Fruit fly (Drosophila melanogaster) whole organism, embryonic: ENCODE measurements around the gene Dlip1.

Source experiments
- Atf3 ChIP-seq: fragments of 200-800 bp; sonication (Bioruptor generic); optimal IDR thresholded peaks from 3 replicates; lab custom pipeline; 2016; ENCODE audit warnings: missing biosample characterization, missing genetic modification characterization
- CG10366 ChIP-seq: fragments of 200-800 bp; sonication (Bioruptor generic); IDR thresholded peaks from 2 replicates; pipeline ENCODE4 v1.3.6; 2022; ENCODE audit warnings: missing biosample characterization, missing genetic modification characterization
- CG11456 ChIP-seq: fragments of 200-800 bp; sonication (Bioruptor generic); IDR thresholded peaks from 3 replicates; pipeline ENCODE4 v1.3.6; 2022; ENCODE audit warnings: missing biosample characterization, missing genetic modification characterization
- CG12071 ChIP-seq: fragments of 200-800 bp; sonication (Bioruptor generic); optimal IDR thresholded peaks from 3 replicates; lab custom pipeline; 2018; ENCODE audit warnings: missing biosample characterization, mild to moderate bottlenecking, missing genetic modification characterization
- CG12391 ChIP-seq: fragments of 200-800 bp; sonication (Bioruptor generic); optimal IDR thresholded peaks from 3 replicates; lab custom pipeline; 2018; ENCODE audit warnings: missing biosample characterization, mild to moderate bottlenecking, missing genetic modification characterization, moderate library complexity
- CG13624 ChIP-seq: fragments of 200-800 bp; sonication (Bioruptor generic); optimal IDR thresholded peaks from 2 replicates; lab custom pipeline; 2016; ENCODE audit warnings: missing biosample characterization, missing genetic modification characterization
- CG14710 ChIP-seq: fragments of 200-800 bp; sonication (Bioruptor generic); optimal IDR thresholded peaks from 3 replicates; lab custom pipeline; 2019; ENCODE audit warnings: missing biosample characterization, mild to moderate bottlenecking, missing genetic modification characterization, moderate library complexity
- CG15696 ChIP-seq: fragments of 200-800 bp; sonication (Bioruptor generic); optimal IDR thresholded peaks from 2 replicates; lab custom pipeline; 2019; ENCODE audit warnings: missing biosample characterization, mild to moderate bottlenecking, missing genetic modification characterization, moderate library complexity
- CG17829 ChIP-seq: fragments of 200-800 bp; optimal IDR thresholded peaks from 2 replicates; lab custom pipeline; 2019; ENCODE audit warnings: missing biosample characterization, mild to moderate bottlenecking, missing genetic modification characterization, moderate library complexity
- CG30431 ChIP-seq: fragments of 200-800 bp; sonication (Bioruptor generic); optimal IDR thresholded peaks from 2 replicates; lab custom pipeline; 2017; ENCODE audit warnings: missing biosample characterization, missing genetic modification characterization
- CG33557 ChIP-seq: fragments of 200-800 bp; sonication (Bioruptor generic); optimal IDR thresholded peaks from 2 replicates; lab custom pipeline; 2019; ENCODE audit warnings: missing biosample characterization, mild to moderate bottlenecking, missing genetic modification characterization, moderate library complexity
- CG4424 ChIP-seq: fragments of 200-800 bp; sonication (Bioruptor generic); optimal IDR thresholded peaks from 3 replicates; lab custom pipeline; 2016; ENCODE audit warnings: missing biosample characterization, missing genetic modification characterization
- CG4617 ChIP-seq: fragments of 200-800 bp; sonication (Bioruptor generic); optimal IDR thresholded peaks from 3 replicates; lab custom pipeline; 2016; ENCODE audit warnings: missing biosample characterization, missing genetic modification characterization, borderline replicate concordance
- CG7963 ChIP-seq: fragments of 200-800 bp; sonication (Bioruptor generic); IDR thresholded peaks from 3 replicates; pipeline ENCODE4 v1.3.6; 2022; ENCODE audit warnings: missing biosample characterization, missing genetic modification characterization; ENCODE audit not compliant: partially characterized antibody
- CG8478 ChIP-seq: fragments of >200 bp; optimal IDR thresholded peaks from 2 replicates; lab custom pipeline; 2018
- CG9817 ChIP-seq: fragments of 200-800 bp; sonication (Bioruptor generic); optimal IDR thresholded peaks from 2 replicates; lab custom pipeline; 2018; ENCODE audit warnings: missing biosample characterization, mild to moderate bottlenecking, missing genetic modification characterization, moderate library complexity
- CrebB ChIP-seq: fragments of 200-800 bp; sonication (Bioruptor generic); optimal IDR thresholded peaks from 3 replicates; lab custom pipeline; 2018; ENCODE audit warnings: missing biosample characterization, mild to moderate bottlenecking, missing genetic modification characterization
- D ChIP-seq, 2 experiments: fragments of 200-800 bp in 1 of 2; fragments of >200 bp in 1 of 2; sonication (Bioruptor generic) in 1 of 2; optimal IDR thresholded peaks; 2 replicates in 1 of 2; 3 replicates in 1 of 2; lab custom pipeline; 2017; ENCODE audit warnings: mild to moderate bottlenecking in 1 of 2, missing biosample characterization in 1 of 2, missing genetic modification characterization in 1 of 2, missing genetic modification reagents in 1 of 2
- Doc2 ChIP-seq: fragments of 200-800 bp; sonication (Bioruptor generic); IDR thresholded peaks from 2 replicates; pipeline ENCODE4 v1.3.6; 2022; ENCODE audit warnings: missing biosample characterization, missing genetic modification characterization
- Gsc ChIP-seq: fragments of 200-800 bp; sonication (Bioruptor generic); IDR thresholded peaks from 2 replicates; pipeline ENCODE4 v1.3.6; 2022; ENCODE audit warnings: missing biosample characterization, missing genetic modification characterization
- Kr ChIP-seq: fragments of 200-800 bp; sonication (Bioruptor generic); optimal IDR thresholded peaks from 2 replicates; lab custom pipeline; 2017; ENCODE audit warnings: missing biosample characterization, mild to moderate bottlenecking, missing genetic modification characterization
- Lhr ChIP-seq: fragments of 200-800 bp; sonication (Bioruptor generic); optimal IDR thresholded peaks from 3 replicates; lab custom pipeline; 2017; ENCODE audit warnings: mild to moderate bottlenecking, missing biosample characterization, missing genetic modification reagents, missing genetic modification characterization
- MESR4 ChIP-seq: fragments of 200-800 bp; sonication (Bioruptor generic); optimal IDR thresholded peaks from 2 replicates; lab custom pipeline; 2018; ENCODE audit warnings: missing biosample characterization, mild to moderate bottlenecking, missing genetic modification characterization, moderate library complexity
- Rx ChIP-seq: fragments of 200-800 bp; sonication (Bioruptor generic); IDR thresholded peaks from 2 replicates; pipeline ENCODE4 v1.3.6; 2022; ENCODE audit warnings: missing biosample characterization, missing genetic modification characterization
- Spps ChIP-seq: fragments of 200-800 bp; sonication (Bioruptor generic); optimal IDR thresholded peaks from 2 replicates; lab custom pipeline; 2018; ENCODE audit warnings: missing biosample characterization, mild to moderate bottlenecking, missing genetic modification characterization
- bsh ChIP-seq, 2 experiments: fragments of 200-800 bp; sonication (Bioruptor generic); optimal IDR thresholded peaks; 2 replicates each; lab custom pipeline; 2017 to 2018; ENCODE audit warnings: mild to moderate bottlenecking in 2 of 2, missing biosample characterization in 2 of 2, missing genetic modification characterization in 2 of 2, moderate library complexity in 1 of 2
- chm ChIP-seq: fragments of 200-800 bp; sonication (Bioruptor generic); IDR thresholded peaks from 2 replicates; pipeline ENCODE4 v1.3.6; 2022; ENCODE audit warnings: missing biosample characterization, missing genetic modification characterization
- danr ChIP-seq: fragments of 200-800 bp; sonication (Bioruptor generic); IDR thresholded peaks from 2 replicates; pipeline ENCODE4 v1.3.6; 2022; ENCODE audit warnings: missing biosample characterization, missing genetic modification characterization
- dpn ChIP-seq, 2 experiments: fragments of 200-800 bp; sonication (Bioruptor generic); optimal IDR thresholded peaks; 3 replicates each; lab custom pipeline; 2016; ENCODE audit warnings: missing biosample characterization in 2 of 2, missing genetic modification characterization in 2 of 2
- gro ChIP-seq: fragments of 200-800 bp; sonication (Bioruptor generic); optimal IDR thresholded peaks from 2 replicates; lab custom pipeline; 2016; ENCODE audit warnings: missing biosample characterization, missing genetic modification characterization
- hb ChIP-seq: fragments of 200-800 bp; sonication (Bioruptor generic); IDR thresholded peaks from 3 replicates; pipeline ENCODE4 v1.3.6; 2022; ENCODE audit warnings: missing biosample characterization, missing genetic modification characterization; ENCODE audit not compliant: partially characterized antibody
- jing ChIP-seq: fragments of 200-800 bp; sonication (Bioruptor generic); optimal IDR thresholded peaks from 2 replicates; lab custom pipeline; 2018; ENCODE audit warnings: missing biosample characterization, mild to moderate bottlenecking, missing genetic modification characterization
- kah ChIP-seq: fragments of 200-800 bp; sonication (Bioruptor generic); optimal IDR thresholded peaks from 2 replicates; lab custom pipeline; 2018; ENCODE audit warnings: missing biosample characterization, mild to moderate bottlenecking, missing genetic modification characterization
- klu ChIP-seq: fragments of 200-800 bp; sonication (Bioruptor generic); IDR thresholded peaks from 2 replicates; pipeline ENCODE4 v1.3.6; 2022; ENCODE audit warnings: missing biosample characterization, missing genetic modification characterization
- lmd ChIP-seq: fragments of 200-800 bp; sonication (Bioruptor generic); IDR thresholded peaks from 2 replicates; pipeline ENCODE4 v1.3.6; 2022; ENCODE audit warnings: missing biosample characterization, missing genetic modification characterization
- lov ChIP-seq, 2 experiments: fragments of 200-800 bp in 1 of 2; fragments of >200 bp in 1 of 2; sonication (Bioruptor generic) in 1 of 2; IDR thresholded peaks in 1 of 2; optimal IDR thresholded peaks in 1 of 2; 2 replicates in 1 of 2; 3 replicates in 1 of 2; pipeline versions ENCODE4 v1.3.6 to Lab custom; 2017 to 2022; ENCODE audit warnings: missing biosample characterization in 1 of 2, missing genetic modification characterization in 1 of 2
- nerfin-2 ChIP-seq: fragments of 200-800 bp; sonication (Bioruptor generic); IDR thresholded peaks from 2 replicates; pipeline ENCODE4 v1.3.6; 2022; ENCODE audit warnings: missing biosample characterization, missing genetic modification characterization; ENCODE audit not compliant: partially characterized antibody
- odd ChIP-seq: fragments of 200-800 bp; sonication (Bioruptor generic); optimal IDR thresholded peaks from 2 replicates; lab custom pipeline; 2017; ENCODE audit warnings: missing biosample characterization, mild to moderate bottlenecking, missing genetic modification characterization
- psq ChIP-seq: fragments of 200-800 bp; sonication (Bioruptor generic); optimal IDR thresholded peaks from 2 replicates; lab custom pipeline; 2017; ENCODE audit warnings: missing biosample characterization, missing genetic modification characterization
- repo ChIP-seq: fragments of 200-800 bp; sonication (Bioruptor generic); optimal IDR thresholded peaks from 2 replicates; lab custom pipeline; 2016; ENCODE audit warnings: missing biosample characterization, missing genetic modification characterization
- so ChIP-seq: fragments of 200-800 bp; sonication (Bioruptor generic); IDR thresholded peaks from 3 replicates; pipeline ENCODE4 v1.3.6; 2022; ENCODE audit warnings: missing biosample characterization, missing genetic modification characterization
- sob ChIP-seq: fragments of 200-800 bp; sonication (Bioruptor generic); IDR thresholded peaks from 2 replicates; pipeline ENCODE4 v1.3.6; 2022; ENCODE audit warnings: missing biosample characterization, missing genetic modification characterization
- sqz ChIP-seq: fragments of 200-800 bp; sonication (Bioruptor generic); optimal IDR thresholded peaks from 3 replicates; lab custom pipeline; 2018; ENCODE audit warnings: missing biosample characterization, mild to moderate bottlenecking, missing genetic modification characterization
- stwl ChIP-seq: fragments of 200-800 bp; sonication (Bioruptor generic); optimal IDR thresholded peaks from 3 replicates; lab custom pipeline; 2018; ENCODE audit warnings: missing biosample characterization, mild to moderate bottlenecking, missing genetic modification characterization, moderate library complexity
- tap ChIP-seq: fragments of 200-800 bp; optimal IDR thresholded peaks from 3 replicates; lab custom pipeline; 2019; ENCODE audit warnings: missing biosample characterization, mild to moderate bottlenecking, missing genetic modification characterization, moderate library complexity
- unpg ChIP-seq: fragments of 200-800 bp; sonication (Bioruptor generic); optimal IDR thresholded peaks from 3 replicates; lab custom pipeline; 2018; ENCODE audit warnings: missing biosample characterization, mild to moderate bottlenecking, missing genetic modification characterization, moderate library complexity
- zfh2 ChIP-seq: fragments of 200-800 bp; sonication (Bioruptor generic); optimal IDR thresholded peaks from 2 replicates; lab custom pipeline; 2016; ENCODE audit warnings: missing biosample characterization, missing genetic modification characterization

Dlip1 gene

DNA sequence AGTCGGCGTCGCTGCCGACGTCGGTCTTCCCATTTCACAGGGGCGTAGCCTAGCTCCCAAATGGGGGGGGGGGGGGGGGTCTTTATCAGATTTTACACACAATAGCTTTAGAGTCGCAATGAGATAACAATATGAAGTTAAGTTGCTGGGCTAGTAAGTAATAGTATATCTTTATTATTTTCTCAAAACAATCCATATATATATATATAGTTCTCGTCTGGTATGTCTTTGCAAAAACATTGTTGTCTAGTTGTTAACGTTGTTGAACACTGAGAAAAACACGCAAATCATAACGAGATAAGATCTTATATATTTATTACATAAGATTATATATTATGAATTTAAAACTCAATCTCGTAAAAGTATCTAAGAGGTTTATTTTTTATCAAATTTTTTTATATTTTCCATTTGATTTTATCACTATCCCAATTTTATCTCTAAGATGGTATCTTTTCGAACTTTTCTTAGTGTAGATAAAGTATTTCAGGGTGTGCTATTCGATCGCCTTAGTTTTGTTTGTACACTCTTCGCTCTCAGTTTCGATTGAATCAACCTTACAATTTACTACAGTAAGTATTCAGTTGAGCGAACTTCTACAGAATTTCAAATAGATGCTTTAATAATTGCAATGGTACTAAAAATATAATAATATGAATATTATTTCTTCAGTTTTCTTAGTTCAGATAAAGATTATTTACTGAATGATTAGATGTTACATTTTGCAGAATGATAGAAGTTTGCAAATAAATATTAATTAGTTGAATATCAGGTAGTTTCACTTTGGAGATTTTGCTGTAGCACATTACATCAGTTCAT lies 43.7 kb downstream of the Dlip1 start (continued):
- TF ChIP-seq Atf3 (GFP tag; lab: Kevin White, UChicago) (no peak), D (optimal IDR thresholded peaks at IDR 0.05; lab: Kevin White, UChicago) (no peak), D (GFP tag; optimal IDR thresholded peaks at IDR 0.05; lab: Kevin White, UChicago) (no peak), CrebB (tag; lab: Kevin White, UChicago) (peak; percentile 38), lov (optimal IDR thresholded peaks at IDR 0.05; lab: Kevin White, UChicago) (no peak), lov (GFP tag; IDR thresholded peaks at IDR 0.05; lab: Robert Waterston, UW) (0 out of 3 replicates have a peak, but pooled peaks have one; percentile 42), Spps (tag; lab: Kevin White, UChicago) (no peak), CG13624 (GFP tag; lab: Kevin White, UChicago) (peak; percentile 18), sqz (GFP tag; lab: Kevin White, UChicago) (no peak), so (GFP tag; lab: Robert Waterston, UW) (0 out of 3 replicates have a peak, but pooled peaks have one; percentile 49), stwl (tag; lab: Kevin White, UChicago) (no peak), sob (GFP tag; lab: Robert Waterston, UW) (peak; percentile 84), lmd (peak; percentile 80; the same call in 1 of the 2 replicates), CG8478 (lab: Kevin White, UChicago) (no peak), CG4424 (GFP tag; lab: Kevin White, UChicago) (peak; percentile 43), tap (peak; percentile 30), CG33557 (GFP tag; lab: Kevin White, UChicago) (no peak), Lhr (GFP tag; lab: Kevin White, UChicago) (no peak), CG11456 (GFP tag; lab: Robert Waterston, UW) (peak; percentile 97), CG15696 (tag; lab: Kevin White, UChicago) (peak; percentile 34), chm (GFP tag; lab: Robert Waterston, UW) (peak; percentile 58; the same call in 1 of the 2 replicates), dpn (GFP tag; optimal IDR thresholded peaks at IDR 0.05; lab: Kevin White, UChicago) (peak in 1 of 2 experiments; percentile 40), Gsc (GFP tag; lab: Robert Waterston, UW) (no peak), nerfin-2 (no peak), Rx (GFP tag; lab: Robert Waterston, UW) (peak; percentile 63), jing (GFP tag; lab: Kevin White, UChicago) (peak; percentile 2), psq (no peak), Doc2 (GFP tag; lab: Robert Waterston, UW) (peak; percentile 40; the same call in 1 of the 2 replicates), hb (GFP tag; lab: Robert Waterston, UW) (no peak), MESR4 (GFP tag; lab: Kevin White, UChicago) (no peak), CG9817 (peak; percentile 81), danr (GFP tag; lab: Robert Waterston, UW) (peak; percentile 72), klu (GFP tag; lab: Robert Waterston, UW) (peak; percentile 60; the same call in 1 of the 2 replicates), CG12071 (GFP tag; lab: Kevin White, UChicago) (peak; percentile 60), CG30431 (GFP tag; lab: Kevin White, UChicago) (peak; percentile 47), CG17829 (tag; lab: Kevin White, UChicago) (peak; percentile 41), repo (GFP tag; lab: Kevin White, UChicago) (no peak), CG7963 (GFP tag; lab: Robert Waterston, UW) (no peak), CG10366 (GFP tag; lab: Robert Waterston, UW) (peak; percentile 77), unpg (GFP tag; lab: Kevin White, UChicago) (peak; percentile 73), Kr (no peak), CG12391 (tag; lab: Kevin White, UChicago) (peak; percentile 76), kah (no peak), CG4617 (GFP tag; lab: Kevin White, UChicago) (no peak), zfh2 (GFP tag; lab: Kevin White, UChicago) (peak; percentile 40), gro (GFP tag; lab: Kevin White, UChicago) (no peak), odd (GFP tag; lab: Kevin White, UChicago) (peak; percentile 58), bsh (GFP tag; optimal IDR thresholded peaks at IDR 0.05; lab: Kevin White, UChicago) (peak in 1 of 2 experiments; percentile 39), CG14710 (tag; lab: Kevin White, UChicago) (peak; percentile 38)
